Worm (Caenorhabditis elegans) whole organism, L2 larva: Measurements from ENCODE around the gene C56A3.4.

Experiments used
- F13H6.1 ChIP-seq: sonication (generic microtip); optimal IDR thresholded peaks from 2 replicates; lab custom pipeline; 2016; ENCODE audit warnings: missing genetic modification characterization, missing compliant biosample characterization
- ama-1 ChIP-seq: fragments of 150-350 bp; optimal IDR thresholded peaks from 2 replicates; lab custom pipeline; 2018; ENCODE audit warnings: inconsistent platforms
- ceh-82 ChIP-seq: fragments of 150-350 bp; optimal IDR thresholded peaks from 2 replicates; lab custom pipeline; 2014; ENCODE audit warnings: missing biosample characterization, missing genetic modification characterization
- dmd-4 ChIP-seq: sonication (generic microtip); optimal IDR thresholded peaks from 2 replicates; lab custom pipeline; 2017; ENCODE audit warnings: missing biosample characterization, missing genetic modification characterization
- elt-3 ChIP-seq: sonication (generic microtip); optimal IDR thresholded peaks from 2 replicates; lab custom pipeline; 2017; ENCODE audit warnings: missing biosample characterization, missing genetic modification characterization
- fos-1 ChIP-seq: fragments of 150-350 bp; optimal IDR thresholded peaks from 2 replicates; lab custom pipeline; 2014; ENCODE audit warnings: missing biosample characterization, missing genetic modification characterization
- lin-39 ChIP-seq: fragments of 150-350 bp; optimal IDR thresholded peaks from 2 replicates; lab custom pipeline; 2014; ENCODE audit warnings: missing biosample characterization, missing genetic modification reagents, missing genetic modification characterization
- lsy-2 ChIP-seq, 2 experiments: fragments of 150-350 bp in 1 of 2; sonication (generic microtip) in 1 of 2; optimal IDR thresholded peaks; 2 replicates each; lab custom pipeline; 2014 to 2017; ENCODE audit warnings: missing biosample characterization in 2 of 2, missing genetic modification characterization in 2 of 2
- nhr-23 ChIP-seq: fragments of 150-350 bp; optimal IDR thresholded peaks from 2 replicates; lab custom pipeline; 2014; ENCODE audit warnings: missing biosample characterization, missing genetic modification reagents, missing genetic modification characterization
- nhr-77 ChIP-seq: fragments of 150-350 bp; optimal IDR thresholded peaks from 2 replicates; lab custom pipeline; 2014; ENCODE audit warnings: missing biosample characterization, missing genetic modification characterization
- unc-55 ChIP-seq: fragments of 150-350 bp; sonication (generic microtip); optimal IDR thresholded peaks from 3 replicates; lab custom pipeline; 2014; ENCODE audit warnings: missing biosample characterization, missing genetic modification reagents, missing genetic modification characterization
- unc-62 ChIP-seq: fragments of 150-350 bp; optimal IDR thresholded peaks from 2 replicates; lab custom pipeline; 2014; ENCODE audit warnings: missing biosample characterization, missing genetic modification reagents, missing genetic modification characterization
- zag-1 ChIP-seq: fragments of 150-350 bp; optimal IDR thresholded peaks from 2 replicates; lab custom pipeline; 2014; ENCODE audit warnings: missing biosample characterization, missing genetic modification characterization

- TF ChIP-seq zag-1 (tag; lab: Kevin White, UChicago) = peak; percentile 56
- TF ChIP-seq elt-3 (tag; lab: Kevin White, UChicago) = no peak
- no peak for TF ChIP-seq nhr-23 (tag; lab: Kevin White, UChicago)
- TF ChIP-seq lsy-2 (tag; optimal IDR thresholded peaks at IDR 0.05; lab: Kevin White, UChicago) = peak; percentile 47 to 91
- peak; percentile 87 for TF ChIP-seq F13H6.1 (tag; lab: Kevin White, UChicago)
- no peak for TF ChIP-seq nhr-77 (tag; lab: Kevin White, UChicago)
- no peak for TF ChIP-seq unc-62 (GFP tag; lab: Kevin White, UChicago)
- peak; percentile 76 for TF ChIP-seq ama-1
- no peak for TF ChIP-seq dmd-4
- TF ChIP-seq ceh-82 (tag; lab: Kevin White, UChicago) = peak; percentile 22
- peak; percentile 88 for TF ChIP-seq fos-1 (tag; lab: Kevin White, UChicago)
- TF ChIP-seq unc-55 (GFP tag; lab: Kevin White, UChicago) = peak; percentile 85
- TF ChIP-seq lin-39 (tag; lab: Kevin White, UChicago) = no peak
Measured at ce11 chrV:13565197-13565596, 13.6 kb upstream of the C56A3.4 start.
